Fruit fly (Drosophila melanogaster) whole organism: ENCODE results near the gene CG31091.

ENCODE experiments used
- CG8478 ChIP-seq: fragments of >200 bp; optimal IDR thresholded peaks from 2 replicates; lab custom pipeline; 2018; ENCODE audit warnings: inconsistent platforms
- Dll ChIP-seq: fragments of >200 bp; optimal IDR thresholded peaks from 2 replicates; lab custom pipeline; 2017
- EcR ChIP-seq, 2 experiments: fragments of >200 bp; optimal IDR thresholded peaks; 2 replicates each; lab custom pipeline; 2017; ENCODE audit warnings: missing biosample characterization in 2 of 2, missing genetic modification characterization in 2 of 2, missing genetic modification reagents in 2 of 2
- pan ChIP-seq: fragments of >200 bp; optimal IDR thresholded peaks from 2 replicates; lab custom pipeline; 2017
- psq ChIP-seq: fragments of >200 bp; optimal IDR thresholded peaks from 2 replicates; lab custom pipeline; 2017
- usp ChIP-seq: fragments of >200 bp; optimal IDR thresholded peaks from 2 replicates; lab custom pipeline; 2017; ENCODE audit warnings: missing biosample characterization, missing genetic modification characterization, mixed read lengths

CG31091 gene

dm6 chr3R:25899690-25900089 is at the start of gene CG31091:
CG31091 (plus strand) TSS chr3R:25899903.
- TF ChIP-seq EcR (GFP tag; optimal IDR thresholded peaks at IDR 0.05; lab: Kevin White, UChicago) = no peak
- no peak for TF ChIP-seq pan (lab: Kevin White, UChicago)
- no peak for TF ChIP-seq usp (GFP tag; lab: Kevin White, UChicago)
- TF ChIP-seq psq = no peak
- TF ChIP-seq Dll (lab: Kevin White, UChicago) = no peak
- TF ChIP-seq CG8478 (lab: Kevin White, UChicago) = no peak

DNA sequence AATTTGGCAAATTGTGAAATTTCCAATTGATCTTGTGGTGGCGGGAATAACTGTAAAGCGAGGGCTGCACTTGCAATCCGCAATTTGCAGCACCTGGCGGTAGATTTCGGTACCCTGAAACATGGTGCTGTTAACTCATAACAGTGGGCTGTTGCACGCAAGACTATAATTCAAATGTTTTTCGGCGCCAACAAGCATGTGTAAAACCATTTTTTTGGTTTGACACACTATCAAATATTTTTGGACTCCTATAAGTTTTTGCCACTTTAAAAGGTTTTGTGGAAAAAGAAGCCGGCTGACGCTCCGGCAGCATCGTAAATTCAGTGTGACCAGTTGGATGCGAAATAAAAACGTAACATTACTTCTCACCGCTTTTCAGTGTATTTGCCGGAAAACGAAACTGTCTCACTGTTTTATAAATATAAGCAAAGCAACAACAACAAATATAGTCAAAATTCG is 48.5 kb upstream of the CG31091 start, which contains the start of the genes CG14545 and CG5886:
Gene CG14545 (minus strand): TSS at position 68 of the 459 bp plus-strand sequence.
Gene CG5886 (plus strand): TSS at position 409 of the 459 bp plus-strand sequence.
- TF ChIP-seq pan (lab: Kevin White, UChicago) = no peak
- no peak for TF ChIP-seq EcR (GFP tag; optimal IDR thresholded peaks at IDR 0.05; lab: Kevin White, UChicago)
- TF ChIP-seq psq = no peak
- no peak for TF ChIP-seq usp (GFP tag; lab: Kevin White, UChicago)
- no peak for TF ChIP-seq Dll (lab: Kevin White, UChicago)
- no peak for TF ChIP-seq CG8478 (lab: Kevin White, UChicago)

dm6 chr3R:25854825-25855224 is 44.9 kb upstream of the CG31091 start:
- TF ChIP-seq pan (lab: Kevin White, UChicago) = no peak
- TF ChIP-seq CG8478 (lab: Kevin White, UChicago) = no peak
- no peak for TF ChIP-seq EcR (GFP tag; optimal IDR thresholded peaks at IDR 0.05; lab: Kevin White, UChicago)
- no peak for TF ChIP-seq usp (GFP tag; lab: Kevin White, UChicago)
- no peak for TF ChIP-seq Dll (lab: Kevin White, UChicago)
- no peak for TF ChIP-seq psq

dm6 chr3R:25855594-25856305 is 44.0 kb upstream of the CG31091 start, which contains the start of gene CG5890:
CG5890 (plus strand) TSS chr3R:25856154.
- TF ChIP-seq usp (GFP tag; lab: Kevin White, UChicago) (no peak), EcR (GFP tag; optimal IDR thresholded peaks at IDR 0.05; lab: Kevin White, UChicago) (no peak), CG8478 (lab: Kevin White, UChicago) (no peak), psq (no peak)

DNA sequence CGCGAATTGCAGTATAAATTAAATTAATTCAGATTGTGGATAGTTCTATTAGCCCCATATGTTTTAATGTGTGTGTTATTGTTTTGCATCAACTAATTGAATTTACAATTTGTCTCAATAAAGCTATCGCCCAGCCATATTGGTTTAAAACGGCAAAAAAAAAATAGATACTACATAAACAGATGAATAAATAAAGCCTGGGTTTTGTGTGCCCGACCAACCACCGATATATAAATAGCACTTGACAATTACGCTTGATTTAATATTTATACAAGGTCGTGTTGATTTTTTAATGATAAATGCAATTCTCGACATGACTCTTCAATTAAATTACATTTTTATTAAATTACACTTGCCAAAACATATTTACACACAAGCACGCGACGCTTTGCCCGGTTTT is 29.3 kb upstream of the CG31091 start:
- TF ChIP-seq pan (lab: Kevin White, UChicago) (no peak), psq (no peak), usp (GFP tag; lab: Kevin White, UChicago) (no peak), CG8478 (lab: Kevin White, UChicago) (no peak), Dll (lab: Kevin White, UChicago) (no peak), EcR (GFP tag; optimal IDR thresholded peaks at IDR 0.05; lab: Kevin White, UChicago) (no peak)

DNA sequence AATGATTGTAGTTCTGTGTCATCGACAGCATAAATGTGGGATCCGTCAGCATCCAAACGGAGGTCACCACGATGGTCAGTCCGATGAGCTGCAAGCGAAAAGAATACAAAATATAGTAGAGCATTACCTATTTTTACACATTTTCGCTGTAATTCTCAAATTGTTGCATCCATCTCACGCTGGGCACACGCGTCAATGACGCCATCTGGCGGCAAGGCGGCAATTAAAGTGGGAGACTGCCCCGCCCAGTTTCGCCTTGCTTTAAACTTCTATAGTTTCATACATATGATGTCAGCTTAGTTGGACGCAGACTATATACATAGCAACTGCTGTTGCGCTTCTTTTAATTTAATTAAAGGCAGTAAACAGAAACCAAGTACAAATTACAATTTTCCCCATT is 23.1 kb upstream of the CG31091 start:
- no peak for TF ChIP-seq EcR (GFP tag; optimal IDR thresholded peaks at IDR 0.05; lab: Kevin White, UChicago)
- TF ChIP-seq usp (GFP tag; lab: Kevin White, UChicago) = no peak

- no peak for TF ChIP-seq usp (GFP tag; lab: Kevin White, UChicago)
- TF ChIP-seq pan (lab: Kevin White, UChicago) = no peak
- TF ChIP-seq EcR (GFP tag; optimal IDR thresholded peaks at IDR 0.05; lab: Kevin White, UChicago) = peak in 1 of 2 experiments; percentile 2
- no peak for TF ChIP-seq psq
Observed at dm6 chr3R:25877064-25877463, 22.6 kb upstream of the CG31091 start.

DNA sequence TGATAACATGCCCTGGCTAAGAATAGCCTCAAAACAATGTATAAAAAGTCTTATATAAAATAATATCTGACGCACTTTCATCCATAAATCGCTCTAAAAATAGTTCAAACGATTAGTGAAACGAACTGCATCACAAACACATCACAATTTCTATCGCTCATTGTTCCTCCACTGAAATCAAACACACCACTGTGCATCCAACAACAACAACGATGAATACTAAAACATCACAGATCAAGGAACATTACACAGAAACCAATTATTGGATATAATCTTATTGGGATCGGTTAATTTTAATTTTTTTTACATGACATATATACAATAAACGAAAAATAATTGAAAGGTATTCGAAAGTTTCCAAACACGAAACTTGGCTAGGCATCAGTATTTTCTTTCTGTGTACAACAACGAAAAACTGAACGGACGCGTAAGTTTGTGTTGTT is 20.4 kb upstream of the CG31091 start:
- TF ChIP-seq Dll (lab: Kevin White, UChicago) = no peak
- TF ChIP-seq pan (lab: Kevin White, UChicago) = no peak
- TF ChIP-seq CG8478 (lab: Kevin White, UChicago) = no peak
- TF ChIP-seq psq = no peak
- TF ChIP-seq EcR (GFP tag; optimal IDR thresholded peaks at IDR 0.05; lab: Kevin White, UChicago) = no peak
- TF ChIP-seq usp (GFP tag; lab: Kevin White, UChicago) = no peak

DNA sequence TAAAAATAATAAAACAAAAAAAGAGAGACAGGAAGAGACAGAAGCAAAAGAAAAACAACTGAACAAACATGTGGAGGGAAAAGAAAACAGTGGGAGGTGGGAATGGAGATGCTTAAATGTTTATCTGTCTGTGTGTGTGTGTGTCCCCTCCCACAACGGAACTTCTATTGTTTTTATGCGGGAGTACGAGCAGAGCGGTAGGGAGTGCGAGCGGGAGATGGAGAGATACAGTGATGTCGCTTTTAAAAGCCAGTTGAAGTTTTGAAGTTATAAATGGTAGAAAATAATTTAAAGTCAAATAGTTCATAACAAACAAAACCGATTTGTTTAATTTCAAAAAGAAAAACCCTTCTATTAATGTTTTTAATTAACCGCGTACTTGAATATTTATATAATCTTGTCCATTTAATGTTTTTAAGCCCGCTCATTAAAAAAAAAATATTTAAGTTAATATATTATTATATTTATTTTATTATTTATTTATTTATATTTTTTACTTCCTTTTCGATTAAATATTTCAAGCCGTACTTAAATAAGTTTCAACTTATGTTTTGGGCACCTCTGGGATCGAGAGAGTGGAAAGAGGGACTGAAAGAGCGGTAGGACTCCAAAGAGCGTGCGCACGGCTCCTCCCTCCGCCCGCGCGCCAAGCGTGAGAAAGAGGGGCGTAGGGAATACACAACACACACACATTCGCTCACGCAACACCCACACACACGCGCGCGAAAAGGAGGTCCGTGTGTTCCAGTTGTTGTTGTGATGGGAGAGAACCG is 19.3 kb upstream of the CG31091 start:
- TF ChIP-seq usp (GFP tag; lab: Kevin White, UChicago) (no peak), CG8478 (lab: Kevin White, UChicago) (no peak), psq (no peak), Dll (lab: Kevin White, UChicago) (no peak), EcR (GFP tag; optimal IDR thresholded peaks at IDR 0.05; lab: Kevin White, UChicago) (no peak), pan (lab: Kevin White, UChicago) (no peak)

dm6 chr3R:25880971-25881809 is 18.5 kb upstream of the CG31091 start, which contains the start of gene Tsp96F:
Tsp96F (minus strand) TSS chr3R:25881427.
- TF ChIP-seq psq (no peak), pan (lab: Kevin White, UChicago) (no peak), EcR (GFP tag; optimal IDR thresholded peaks at IDR 0.05; lab: Kevin White, UChicago) (no peak), usp (GFP tag; lab: Kevin White, UChicago) (no peak), CG8478 (lab: Kevin White, UChicago) (no peak), Dll (lab: Kevin White, UChicago) (no peak)

DNA sequence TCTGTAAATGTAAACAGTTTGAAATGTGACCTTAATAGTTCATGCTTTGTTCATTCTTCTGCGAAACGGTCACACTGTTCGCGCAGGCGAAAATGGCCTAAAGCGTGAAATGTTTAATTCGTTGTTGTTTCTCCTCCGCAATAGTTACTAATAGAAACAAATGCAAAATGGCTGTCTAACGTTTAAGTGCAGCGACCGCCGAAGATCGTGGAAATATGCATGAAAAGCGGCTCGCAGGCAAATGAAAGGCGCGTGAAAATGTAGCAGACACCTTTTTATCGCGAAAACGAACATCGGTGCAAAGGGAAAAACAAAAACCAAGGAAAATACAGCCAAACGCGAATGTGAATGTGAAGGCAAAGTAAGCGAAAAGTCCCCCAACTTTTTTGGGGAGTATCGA is 17.8 kb upstream of the CG31091 start, which contains the start of gene SppL:
Gene SppL (plus strand): TSS at position 70 of the 400 bp plus-strand sequence.
- TF ChIP-seq CG8478 (lab: Kevin White, UChicago) (no peak), Dll (lab: Kevin White, UChicago) (no peak), EcR (GFP tag; optimal IDR thresholded peaks at IDR 0.05; lab: Kevin White, UChicago) (no peak), pan (lab: Kevin White, UChicago) (no peak), psq (no peak), usp (GFP tag; lab: Kevin White, UChicago) (no peak)
